Fruit fly (Drosophila melanogaster) whole organism, pupa: Measurements from ENCODE around the gene CG14230.

ENCODE experiments used
- CG10348 ChIP-seq: fragments of 200-800 bp; sonication (Bioruptor generic); IDR thresholded peaks from 2 replicates; pipeline ENCODE4 v1.3.6; 2022; ENCODE audit warnings: missing biosample characterization, missing genetic modification characterization
- CG13204 ChIP-seq: fragments of 200-800 bp; sonication (Bioruptor generic); optimal IDR thresholded peaks from 2 replicates; lab custom pipeline; 2018; ENCODE audit warnings: missing biosample characterization, mild to moderate bottlenecking, missing genetic modification characterization, moderate library complexity
- CG14655 ChIP-seq: fragments of 200-800 bp; sonication (Bioruptor generic); optimal IDR thresholded peaks from 3 replicates; lab custom pipeline; 2017; ENCODE audit warnings: mild to moderate bottlenecking, missing biosample characterization, missing genetic modification reagents, missing genetic modification characterization
- CG15710 ChIP-seq: fragments of 200-800 bp; sonication (Bioruptor generic); optimal IDR thresholded peaks from 2 replicates; lab custom pipeline; 2018; ENCODE audit warnings: missing biosample characterization, mild to moderate bottlenecking, missing genetic modification characterization, moderate library complexity
- CG4496 ChIP-seq: fragments of 200-800 bp; sonication (Bioruptor generic); IDR thresholded peaks from 3 replicates; pipeline ENCODE4 v1.3.6; 2022; ENCODE audit warnings: missing biosample characterization, missing genetic modification characterization
- CG8301 ChIP-seq: fragments of 200-800 bp; sonication (Bioruptor generic); optimal IDR thresholded peaks from 2 replicates; lab custom pipeline; 2018; ENCODE audit warnings: missing biosample characterization, mild to moderate bottlenecking, missing genetic modification characterization
- Ets98B ChIP-seq: fragments of 200-800 bp; sonication (Bioruptor generic); IDR thresholded peaks from 2 replicates; pipeline ENCODE4 v1.3.6; 2022; ENCODE audit warnings: missing biosample characterization, missing genetic modification characterization
- Pif1A ChIP-seq: fragments of 200-800 bp; sonication (Bioruptor generic); optimal IDR thresholded peaks from 3 replicates; lab custom pipeline; 2016; ENCODE audit warnings: missing biosample characterization, missing genetic modification characterization
- fd96Ca ChIP-seq: fragments of 200-800 bp; sonication (Bioruptor generic); IDR thresholded peaks from 3 replicates; pipeline ENCODE4 v1.3.6; 2022; ENCODE audit warnings: missing biosample characterization, missing genetic modification characterization
- rn ChIP-seq: fragments of 200-800 bp; sonication (Bioruptor generic); IDR thresholded peaks from 2 replicates; pipeline ENCODE4 v1.3.6; 2022; ENCODE audit warnings: missing biosample characterization, missing genetic modification characterization

dm6 chrX:19675662-19676061 lies 28.3 kb upstream of the CG14230 start, which contains the start of gene et:
- TF ChIP-seq CG10348 (GFP tag; lab: Robert Waterston, UW) (no peak), CG4496 (no peak), CG15710 (tag; lab: Kevin White, UChicago) (no peak), CG14655 (GFP tag; lab: Kevin White, UChicago) (no peak), Ets98B (GFP tag; lab: Robert Waterston, UW) (no peak), fd96Ca (GFP tag; lab: Robert Waterston, UW) (no peak), rn (GFP tag; lab: Robert Waterston, UW) (no peak), Pif1A (GFP tag; lab: Kevin White, UChicago) (no peak), CG8301 (tag; lab: Kevin White, UChicago) (no peak), CG13204 (GFP tag; lab: Kevin White, UChicago) (no peak)
